Fruit fly (Drosophila melanogaster) S2 (cell line): Measurements from ENCODE around the gene Ser7.

Experiments
- CG8478 ChIP-seq: fragments of >200 bp; optimal IDR thresholded peaks from 2 replicates; lab custom pipeline; 2018
- CTCF ChIP-seq, 2 experiments: fragments of >200 bp; optimal IDR thresholded peaks; 2 replicates each; lab custom pipeline; 2018

DNA sequence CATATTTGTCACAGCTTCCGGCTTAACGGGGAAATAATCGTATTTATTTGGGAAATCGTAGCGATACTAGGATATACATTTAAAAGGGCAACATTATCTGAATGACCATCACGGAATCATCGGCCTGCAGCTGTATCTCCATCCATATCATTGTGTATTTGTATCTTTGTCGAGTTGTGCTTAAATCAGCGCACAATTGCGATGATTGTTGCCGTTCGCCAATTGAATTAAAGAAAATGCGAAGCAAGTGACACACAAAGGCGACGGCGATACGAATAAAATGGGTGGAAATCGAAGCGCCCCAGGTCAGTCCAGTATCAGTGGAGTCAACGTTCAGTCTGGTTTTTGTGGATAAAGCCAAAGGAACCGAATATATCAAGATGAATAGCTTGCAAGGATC lies 14.5 kb downstream of the Ser7 start, which contains the start of gene CG9686:
- TF ChIP-seq CTCF (optimal IDR thresholded peaks at IDR 0.05; lab: Kevin White, UChicago) (no peak), CG8478 (no peak)
